Worm (Caenorhabditis elegans): ENCODE data around the gene T12B3.2.

T12B3.2 gene

ce11 chrIV:7376511-7376910, at the start of gene T12B3.2:
T12B3.2 (plus strand) TSS chrIV:7376811.
- TF ChIP-seq lin-32 (GFP tag; optimal IDR thresholded peaks at IDR 0.05) (no peak), unc-62 (GFP tag; optimal IDR thresholded peaks at IDR 0.05) (no peak), ceh-39 (tag; optimal IDR thresholded peaks at IDR 0.05) (no peak)

ce11 chrIV:7328918-7329317, 47.7 kb upstream of the T12B3.2 start, which contains the start of gene sqst-2:
sqst-2 (minus strand) TSS chrIV:7328975.
- TF ChIP-seq drap-1 (GFP tag; optimal IDR thresholded peaks at IDR 0.05) (no peak), ceh-83 (GFP tag; optimal IDR thresholded peaks at IDR 0.05) (no peak), blmp-1 (tag; optimal IDR thresholded peaks at IDR 0.05) (no peak), mab-5 (tag; optimal IDR thresholded peaks at IDR 0.05) (no peak), cnd-1 (tag; optimal IDR thresholded peaks at IDR 0.05) (no peak), ceh-43 (GFP tag; optimal IDR thresholded peaks at IDR 0.05) (no peak), ceh-39 (tag; optimal IDR thresholded peaks at IDR 0.05) (no peak)

- no peak for TF ChIP-seq pha-4 (tag; optimal IDR thresholded peaks at IDR 0.05)
- TF ChIP-seq sem-2 (GFP tag; optimal IDR thresholded peaks at IDR 0.05), result no peak
- TF ChIP-seq mep-1 (tag; optimal IDR thresholded peaks at IDR 0.05), result no peak
- TF ChIP-seq sptf-1 (tag; optimal IDR thresholded peaks at IDR 0.05), result no peak
- TF ChIP-seq snpc-4 (tag; optimal IDR thresholded peaks at IDR 0.05), result no peak
- no peak for TF ChIP-seq mab-5 (tag; optimal IDR thresholded peaks at IDR 0.05)
Measured at ce11 chrIV:7332695-7333094, 43.9 kb upstream of the T12B3.2 start, which contains the start of gene ocr-4. ocr-4 (minus strand) TSS chrIV:7332795.

- TF ChIP-seq nhr-28 (tag; optimal IDR thresholded peaks at IDR 0.05), result no peak
- no peak for TF ChIP-seq tbx-8 (GFP tag; optimal IDR thresholded peaks at IDR 0.05)
- TF ChIP-seq ham-2 (GFP tag; optimal IDR thresholded peaks at IDR 0.05), result no peak
- TF ChIP-seq ceh-43 (GFP tag; optimal IDR thresholded peaks at IDR 0.05), result no peak
- TF ChIP-seq unc-39 (tag; optimal IDR thresholded peaks at IDR 0.05), result no peak
- TF ChIP-seq mab-5 (tag; optimal IDR thresholded peaks at IDR 0.05), result no peak
- TF ChIP-seq drap-1 (GFP tag; optimal IDR thresholded peaks at IDR 0.05), result no peak
- no peak for TF ChIP-seq ztf-11 (tag; optimal IDR thresholded peaks at IDR 0.05)
- no peak for TF ChIP-seq M03D4.4 (tag; optimal IDR thresholded peaks at IDR 0.05)
- TF ChIP-seq pha-4 (tag; optimal IDR thresholded peaks at IDR 0.05), result no peak
- TF ChIP-seq nhr-76 (tag; optimal IDR thresholded peaks at IDR 0.05), result no peak
- no peak for TF ChIP-seq lin-32 (GFP tag; optimal IDR thresholded peaks at IDR 0.05)
- TF ChIP-seq blmp-1 (tag; optimal IDR thresholded peaks at IDR 0.05), result no peak
- TF ChIP-seq flh-1 (GFP tag; optimal IDR thresholded peaks at IDR 0.05), result no peak
Measured at ce11 chrIV:7338042-7338441, 38.6 kb upstream of the T12B3.2 start.

DNA sequence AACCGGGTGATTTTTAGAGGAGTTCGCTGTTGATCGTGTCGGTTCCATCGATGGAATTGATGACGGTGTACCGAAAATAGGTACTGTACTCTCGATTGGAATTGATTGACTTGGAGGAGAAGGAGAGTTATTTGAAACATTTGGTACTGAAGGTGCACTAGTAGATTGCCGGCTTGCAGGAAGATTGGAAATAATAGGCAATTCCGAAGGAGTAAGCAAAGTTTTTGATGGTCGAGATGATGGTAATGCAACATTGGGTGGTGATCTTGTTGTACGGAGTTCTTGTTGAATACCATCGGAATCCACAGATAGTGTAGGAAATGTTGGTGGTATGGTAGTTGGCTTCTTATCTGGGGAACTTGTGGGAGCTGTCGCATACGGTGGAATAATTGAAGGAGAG, 37.5 kb upstream of the T12B3.2 start:
- TF ChIP-seq nhr-76 (tag; optimal IDR thresholded peaks at IDR 0.05) (no peak), unc-62 (GFP tag; optimal IDR thresholded peaks at IDR 0.05) (no peak), ztf-11 (tag; optimal IDR thresholded peaks at IDR 0.05) (no peak), elt-3 (tag; optimal IDR thresholded peaks at IDR 0.05) (no peak), sptf-1 (tag; optimal IDR thresholded peaks at IDR 0.05) (no peak), mep-1 (tag; optimal IDR thresholded peaks at IDR 0.05) (no peak), unc-120 (tag; optimal IDR thresholded peaks at IDR 0.05; ENCODE audit: poor library complexity, severe bottlenecking) (no peak), ceh-83 (GFP tag; optimal IDR thresholded peaks at IDR 0.05) (no peak), ceh-39 (tag; optimal IDR thresholded peaks at IDR 0.05) (no peak), flh-1 (GFP tag; optimal IDR thresholded peaks at IDR 0.05) (no peak), nhr-28 (tag; optimal IDR thresholded peaks at IDR 0.05) (no peak), nhr-12 (tag; optimal IDR thresholded peaks at IDR 0.05) (no peak), blmp-1 (tag; optimal IDR thresholded peaks at IDR 0.05) (no peak), ces-1 (GFP tag; optimal IDR thresholded peaks at IDR 0.05) (no peak), drap-1 (GFP tag; optimal IDR thresholded peaks at IDR 0.05) (no peak), zip-8 (tag; optimal IDR thresholded peaks at IDR 0.05) (no peak), cnd-1 (tag; optimal IDR thresholded peaks at IDR 0.05) (no peak), lin-13 (tag; optimal IDR thresholded peaks at IDR 0.05) (no peak), ceh-43 (GFP tag; optimal IDR thresholded peaks at IDR 0.05) (no peak)

ce11 chrIV:7342144-7342543, 34.5 kb upstream of the T12B3.2 start:
- no peak for TF ChIP-seq ceh-39 (tag; optimal IDR thresholded peaks at IDR 0.05)
- TF ChIP-seq ham-2 (GFP tag; optimal IDR thresholded peaks at IDR 0.05), result no peak
- no peak for TF ChIP-seq M03D4.4 (tag; optimal IDR thresholded peaks at IDR 0.05)
- TF ChIP-seq blmp-1 (tag; optimal IDR thresholded peaks at IDR 0.05), result no peak
- no peak for TF ChIP-seq nhr-28 (tag; optimal IDR thresholded peaks at IDR 0.05)
- no peak for TF ChIP-seq snpc-4 (tag; optimal IDR thresholded peaks at IDR 0.05)
- TF ChIP-seq nhr-12 (tag; optimal IDR thresholded peaks at IDR 0.05), result no peak
- TF ChIP-seq zip-8 (tag; optimal IDR thresholded peaks at IDR 0.05), result no peak
- TF ChIP-seq mls-2 (tag; optimal IDR thresholded peaks at IDR 0.05), result no peak
- TF ChIP-seq nhr-76 (tag; optimal IDR thresholded peaks at IDR 0.05), result no peak
- no peak for TF ChIP-seq mab-5 (tag; optimal IDR thresholded peaks at IDR 0.05)
- no peak for TF ChIP-seq mep-1 (tag; optimal IDR thresholded peaks at IDR 0.05)
- no peak for TF ChIP-seq sem-2 (GFP tag; optimal IDR thresholded peaks at IDR 0.05)
- TF ChIP-seq ztf-11 (tag; optimal IDR thresholded peaks at IDR 0.05), result no peak
- TF ChIP-seq ces-1 (GFP tag; optimal IDR thresholded peaks at IDR 0.05), result no peak
- no peak for TF ChIP-seq cnd-1 (tag; optimal IDR thresholded peaks at IDR 0.05)
- TF ChIP-seq nhr-237 (tag; optimal IDR thresholded peaks at IDR 0.05), result no peak
- no peak for TF ChIP-seq tbx-8 (GFP tag; optimal IDR thresholded peaks at IDR 0.05)
- TF ChIP-seq unc-39 (tag; optimal IDR thresholded peaks at IDR 0.05), result no peak
- TF ChIP-seq unc-120 (tag; optimal IDR thresholded peaks at IDR 0.05; ENCODE audit: poor library complexity, severe bottlenecking), result no peak

Measured in whole organism, mixed stage, embryonic.